Worm (Caenorhabditis elegans): ENCODE measurements around the gene F29B9.5.

F29B9.5 gene

ce11 chrIV:4650624-4651094, 1.6 kb upstream of the F29B9.5 start, which contains the start of gene ubc-9 (continued):
- no peak for TF ChIP-seq skn-1 (tag; optimal IDR thresholded peaks at IDR 0.05)
- TF ChIP-seq unc-130 (GFP tag; optimal IDR thresholded peaks at IDR 0.05), result peak; percentile 84
- no peak for TF ChIP-seq lin-15B (tag; optimal IDR thresholded peaks at IDR 0.05)
- TF ChIP-seq egl-43 (GFP tag; IDR thresholded peaks at IDR 0.05), result peak; percentile 56; the same call in 1 of the 2 replicates
- no peak for TF ChIP-seq dmd-8 (GFP tag; IDR thresholded peaks at IDR 0.05)
- TF ChIP-seq vab-7 (GFP tag; IDR thresholded peaks at IDR 0.05), result 0 out of 2 replicates have a peak, but pooled peaks have one; percentile 31
- TF ChIP-seq Y75B8A.6 (GFP tag; IDR thresholded peaks at IDR 0.05), result no peak
- TF ChIP-seq mes-2 (tag; optimal IDR thresholded peaks at IDR 0.05; ENCODE audit: poor library complexity, severe bottlenecking), result peak; percentile 90
- peak; percentile 47 for TF ChIP-seq mxl-3 (GFP tag; optimal IDR thresholded peaks at IDR 0.05)
- TF ChIP-seq lim-7 (GFP tag; IDR thresholded peaks at IDR 0.05), result no peak
- TF ChIP-seq lin-13 (GFP tag; optimal IDR thresholded peaks at IDR 0.05), result peak; percentile 92
- peak; percentile 61; the same call in 1 of the 2 replicates for TF ChIP-seq ceh-20 (GFP tag; IDR thresholded peaks at IDR 0.05)
- TF ChIP-seq F37D6.2 (tag; optimal IDR thresholded peaks at IDR 0.05), result peak; percentile 49
- peak; percentile 53; the same call in 1 of the 2 replicates for TF ChIP-seq mdt-29 (GFP tag; IDR thresholded peaks at IDR 0.05)
- TF ChIP-seq duxl-1 (tag; optimal IDR thresholded peaks at IDR 0.05; ENCODE audit: poor library complexity), result peak; percentile 31
- no peak for TF ChIP-seq zfp-2 (tag; optimal IDR thresholded peaks at IDR 0.05)
- TF ChIP-seq set-16 (GFP tag; IDR thresholded peaks at IDR 0.05), result no peak
- peak; percentile 58 for TF ChIP-seq hlh-30 (tag; optimal IDR thresholded peaks at IDR 0.05; ENCODE audit: insufficient read depth)
- TF ChIP-seq lin-39 (tag; optimal IDR thresholded peaks at IDR 0.05), result no peak
- TF ChIP-seq zip-2 (tag; optimal IDR thresholded peaks at IDR 0.05), result no peak
- peak in 1 of 2 experiments; percentile 75 for TF ChIP-seq hif-1 (tag; optimal IDR thresholded peaks at IDR 0.05)
- no peak for TF ChIP-seq ceh-32 (tag; optimal IDR thresholded peaks at IDR 0.05; ENCODE audit: poor library complexity)
- TF ChIP-seq rbr-2 (tag; optimal IDR thresholded peaks at IDR 0.05), result peak; percentile 61

ce11 chrIV:4652962-4653361, 747 bp downstream of the F29B9.5 start, which contains the start of gene psr-1:
Gene psr-1, plus strand, starts transcription at chrIV:4653262.
- TF ChIP-seq F44E2.7 (GFP tag; IDR thresholded peaks at IDR 0.05) (no peak), lin-15B (tag; optimal IDR thresholded peaks at IDR 0.05) (no peak), ctbp-1 (GFP tag; IDR thresholded peaks at IDR 0.05) (no peak; the same call in 1 of the 2 replicates), ztf-11 (tag; optimal IDR thresholded peaks at IDR 0.05) (no peak), jun-1 (tag; optimal IDR thresholded peaks at IDR 0.05) (no peak), Y105C5A.15 (GFP tag; IDR thresholded peaks at IDR 0.05) (no peak), aha-1 (tag) (no peak), spr-1 (tag; optimal IDR thresholded peaks at IDR 0.05) (no peak), skn-1 (tag; optimal IDR thresholded peaks at IDR 0.05) (no peak), D1046.2 (GFP tag; IDR thresholded peaks at IDR 0.05) (no peak), mdt-29 (GFP tag; IDR thresholded peaks at IDR 0.05) (no peak), tra-1 (GFP tag; IDR thresholded peaks at IDR 0.05) (no peak), vab-7 (GFP tag; IDR thresholded peaks at IDR 0.05) (no peak), F37D6.2 (tag; optimal IDR thresholded peaks at IDR 0.05) (no peak), snpc-4 (tag; optimal IDR thresholded peaks at IDR 0.05) (no peak)

ce11 chrIV:4653708-4654107, 1.5 kb downstream of the F29B9.5 start:
- TF ChIP-seq daf-16 (GFP tag; optimal IDR thresholded peaks at IDR 0.05), result no peak
- no peak for TF ChIP-seq daf-16 (tag; optimal IDR thresholded peaks at IDR 0.05)
- TF ChIP-seq snpc-1.2 (GFP tag; IDR thresholded peaks at IDR 0.05), result peak; percentile 80
- peak; percentile 75 for TF ChIP-seq F49E8.2 (tag; optimal IDR thresholded peaks at IDR 0.05; ENCODE audit: borderline replicate concordance)
- TF ChIP-seq lin-29 (GFP tag; IDR thresholded peaks at IDR 0.05), result no peak
- no peak for TF ChIP-seq daf-12 (tag; optimal IDR thresholded peaks at IDR 0.05)
- TF ChIP-seq R02D3.7 (tag; optimal IDR thresholded peaks at IDR 0.05), result no peak
- no peak for TF ChIP-seq ceh-82 (tag; optimal IDR thresholded peaks at IDR 0.05)
- TF ChIP-seq mes-2 (tag; optimal IDR thresholded peaks at IDR 0.05; ENCODE audit: poor library complexity, severe bottlenecking), result peak; percentile 41
- no peak for TF ChIP-seq madf-5 (GFP tag; IDR thresholded peaks at IDR 0.05)
- TF ChIP-seq lin-38 (GFP tag; IDR thresholded peaks at IDR 0.05), result peak; percentile 46; the same call in 1 of the 2 replicates
